Worm (Caenorhabditis elegans) whole organism, late embryonic: ENCODE measurements around the gene F10E9.12.

Source experiments
- Y22D7AL.16 ChIP-seq: sonication (generic microtip); optimal IDR thresholded peaks from 2 replicates; lab custom pipeline; 2016; ENCODE audit warnings: missing genetic modification characterization, missing compliant biosample characterization
- ceh-14 ChIP-seq: sonication (generic microtip); optimal IDR thresholded peaks from 2 replicates; lab custom pipeline; 2016; ENCODE audit warnings: missing genotype, missing genetic modification characterization, missing compliant biosample characterization
- ceh-24 ChIP-seq: sonication (generic microtip); optimal IDR thresholded peaks from 2 replicates; lab custom pipeline; 2016; ENCODE audit warnings: mild to moderate bottlenecking, missing genetic modification characterization, missing compliant biosample characterization
- elt-4 ChIP-seq: sonication (generic microtip); optimal IDR thresholded peaks from 2 replicates; lab custom pipeline; 2016; ENCODE audit warnings: missing genetic modification characterization, missing compliant biosample characterization
- hlh-6 ChIP-seq: sonication (generic microtip); optimal IDR thresholded peaks from 2 replicates; lab custom pipeline; 2016; ENCODE audit warnings: missing genotype, missing genetic modification characterization, missing compliant biosample characterization
- lim-6 ChIP-seq: sonication (generic microtip); optimal IDR thresholded peaks from 2 replicates; lab custom pipeline; 2016; ENCODE audit warnings: missing genetic modification characterization, missing compliant biosample characterization
- nfya-1 ChIP-seq: sonication (generic microtip); optimal IDR thresholded peaks from 2 replicates; lab custom pipeline; 2017; ENCODE audit warnings: missing genetic modification characterization, mild to moderate bottlenecking, missing compliant biosample characterization, antibody characterized with exemption, moderate library complexity
- odd-2 ChIP-seq: sonication (generic microtip); optimal IDR thresholded peaks from 2 replicates; lab custom pipeline; 2017; ENCODE audit warnings: antibody characterized with exemption, mild to moderate bottlenecking, missing genetic modification characterization, missing compliant biosample characterization
- pax-1 ChIP-seq: fragments of 150-350 bp; optimal IDR thresholded peaks from 2 replicates; lab custom pipeline; 2014; ENCODE audit warnings: missing biosample characterization, missing genetic modification characterization
- pqm-1 ChIP-seq: sonication (generic microtip); optimal IDR thresholded peaks from 2 replicates; lab custom pipeline; 2016; ENCODE audit warnings: missing genetic modification characterization, missing compliant biosample characterization
- tbx-7 ChIP-seq: sonication (generic microtip); optimal IDR thresholded peaks from 2 replicates; lab custom pipeline; 2016; ENCODE audit warnings: missing genotype, missing genetic modification characterization, missing compliant biosample characterization

- TF ChIP-seq tbx-7 (tag; lab: Kevin White, UChicago) (no peak), pqm-1 (tag; lab: Kevin White, UChicago) (no peak), ceh-14 (tag; lab: Kevin White, UChicago) (no peak), hlh-6 (tag; lab: Kevin White, UChicago) (no peak), odd-2 (tag; lab: Kevin White, UChicago) (no peak), nfya-1 (no peak), lim-6 (tag; lab: Kevin White, UChicago) (no peak), pax-1 (no peak), Y22D7AL.16 (tag; lab: Kevin White, UChicago) (no peak), elt-4 (no peak), ceh-24 (tag; lab: Kevin White, UChicago) (no peak)
These were observed 5.9 kb upstream of the F10E9.12 start, which contains the start of gene sas-4 for ce11 chrIII:8318488-8318887.
